Fruit fly (Drosophila melanogaster): ENCODE results near the gene CG6118.

CG6118 gene

DNA sequence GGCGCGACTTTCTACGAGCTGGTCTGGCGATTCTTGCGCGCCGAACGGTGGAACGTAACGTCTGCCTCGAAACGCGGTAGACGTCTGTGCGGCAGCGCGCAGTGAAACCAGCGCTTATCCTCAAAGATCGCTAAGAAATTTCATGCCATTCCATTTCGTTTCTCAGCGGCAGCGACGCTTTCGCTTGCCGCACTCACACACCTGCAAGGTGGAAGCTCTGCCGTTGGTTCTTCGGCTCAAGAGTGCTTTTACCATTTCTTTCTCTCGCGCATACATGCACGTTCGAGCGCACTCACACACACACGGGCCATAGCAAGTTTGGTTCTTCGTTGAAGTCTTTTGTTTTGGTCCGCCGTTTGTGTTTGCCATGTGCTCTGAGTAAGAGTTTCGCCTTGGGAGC lies at the start of gene CG6118 (continued):
- TF ChIP-seq CG9609 (GFP tag; optimal IDR thresholded peaks at IDR 0.05): no peak
- no peak for TF ChIP-seq CG8924 (tag; optimal IDR thresholded peaks at IDR 0.05)
- no peak for TF ChIP-seq CG10267 (tag; optimal IDR thresholded peaks at IDR 0.05)
- no peak for TF ChIP-seq pum (GFP tag; optimal IDR thresholded peaks at IDR 0.05)
- no peak for TF ChIP-seq CG10959 (GFP tag; IDR thresholded peaks at IDR 0.05)
- no peak for TF ChIP-seq Dip3 (GFP tag; optimal IDR thresholded peaks at IDR 0.05)
- TF ChIP-seq CTCF (GFP tag; optimal IDR thresholded peaks at IDR 0.05): no peak
- TF ChIP-seq NC2β (GFP tag; optimal IDR thresholded peaks at IDR 0.05): no peak
- no peak for TF ChIP-seq CG2120 (GFP tag; optimal IDR thresholded peaks at IDR 0.05)
- no peak for TF ChIP-seq prd (optimal IDR thresholded peaks at IDR 0.05)
- no peak for TF ChIP-seq prd (GFP tag; IDR thresholded peaks at IDR 0.05)
- TF ChIP-seq Bteb2 (GFP tag; optimal IDR thresholded peaks at IDR 0.05): no peak
- TF ChIP-seq CG10462 (GFP tag; optimal IDR thresholded peaks at IDR 0.05): no peak
- TF ChIP-seq Sox100B (GFP tag; optimal IDR thresholded peaks at IDR 0.05): no peak
- no peak for TF ChIP-seq Xbp1 (GFP tag; optimal IDR thresholded peaks at IDR 0.05)
- TF ChIP-seq CG11247 (GFP tag; IDR thresholded peaks at IDR 0.05): 0 out of 2 replicates have a peak, but pooled peaks have one; percentile 25
- TF ChIP-seq CG18764 (GFP tag; optimal IDR thresholded peaks at IDR 0.05): no peak
- TF ChIP-seq CG4854 (GFP tag; optimal IDR thresholded peaks at IDR 0.05): no peak
- TF ChIP-seq HmgZ (tag; optimal IDR thresholded peaks at IDR 0.05): no peak

DNA sequence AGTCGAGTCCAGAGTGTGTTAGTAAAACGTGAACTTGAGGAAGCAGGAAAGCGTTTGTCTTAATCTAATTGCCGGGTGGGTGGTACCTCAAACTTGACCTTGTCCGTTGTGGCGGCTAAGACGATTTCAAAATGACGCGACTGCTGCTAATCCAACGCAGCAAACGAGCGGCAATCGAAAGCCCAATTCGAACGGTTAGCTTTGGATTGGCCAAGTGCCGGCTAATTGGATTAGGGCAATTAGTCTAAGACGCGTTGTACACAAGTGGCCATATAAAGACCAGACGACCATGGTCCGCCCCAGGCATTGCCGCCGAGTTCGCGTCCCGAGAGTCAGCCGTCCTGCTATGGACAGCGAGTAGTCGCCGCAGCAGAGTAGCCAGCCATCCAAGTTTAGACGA lies 48.3 kb upstream of the CG6118 start, which contains the start of gene Rh6:
Gene Rh6 (plus strand): TSS at position 301 of the 400 bp plus-strand sequence.
- no peak for TF ChIP-seq Tbp (GFP tag; optimal IDR thresholded peaks at IDR 0.05)
- TF ChIP-seq ham (GFP tag; IDR thresholded peaks at IDR 0.05): no peak
- no peak for TF ChIP-seq bbx (GFP tag; IDR thresholded peaks at IDR 0.05; ENCODE audit: partially characterized antibody)
- TF ChIP-seq Atf6 (GFP tag; IDR thresholded peaks at IDR 0.05): no peak
- TF ChIP-seq stwl (tag; optimal IDR thresholded peaks at IDR 0.05): no peak
- TF ChIP-seq CG15514 (GFP tag; optimal IDR thresholded peaks at IDR 0.05): no peak

DNA sequence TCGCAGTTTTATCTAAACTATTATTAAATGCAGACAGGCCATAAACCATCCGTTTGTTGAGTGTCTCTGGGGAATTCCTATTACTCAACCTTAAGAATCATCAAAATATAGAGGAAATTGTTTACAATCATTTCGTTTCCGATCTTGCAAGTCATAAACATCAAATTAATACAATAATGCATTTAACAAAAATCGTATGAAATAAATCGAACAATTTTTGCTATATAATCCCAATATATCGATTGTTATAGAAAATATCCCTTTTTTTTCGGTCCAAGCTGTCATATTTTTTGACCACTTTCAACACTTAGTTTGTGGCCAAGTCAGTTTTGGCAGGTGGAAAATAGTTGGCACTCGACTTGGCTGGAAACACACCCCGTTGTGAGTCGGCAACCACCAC lies 47.1 kb upstream of the CG6118 start, which contains the start of gene B9d1:
Gene B9d1 (plus strand): TSS at position 301 of the 400 bp plus-strand sequence.
- no peak for TF ChIP-seq NK7.1 (GFP tag; optimal IDR thresholded peaks at IDR 0.05)
- TF ChIP-seq stwl (tag; optimal IDR thresholded peaks at IDR 0.05): peak; percentile 69
- no peak for TF ChIP-seq CG6854 (GFP tag; optimal IDR thresholded peaks at IDR 0.05)
- TF ChIP-seq CG31224 (GFP tag; IDR thresholded peaks at IDR 0.05): no peak
- TF ChIP-seq vnd (GFP tag; IDR thresholded peaks at IDR 0.05; ENCODE audit: partially characterized antibody): no peak

DNA sequence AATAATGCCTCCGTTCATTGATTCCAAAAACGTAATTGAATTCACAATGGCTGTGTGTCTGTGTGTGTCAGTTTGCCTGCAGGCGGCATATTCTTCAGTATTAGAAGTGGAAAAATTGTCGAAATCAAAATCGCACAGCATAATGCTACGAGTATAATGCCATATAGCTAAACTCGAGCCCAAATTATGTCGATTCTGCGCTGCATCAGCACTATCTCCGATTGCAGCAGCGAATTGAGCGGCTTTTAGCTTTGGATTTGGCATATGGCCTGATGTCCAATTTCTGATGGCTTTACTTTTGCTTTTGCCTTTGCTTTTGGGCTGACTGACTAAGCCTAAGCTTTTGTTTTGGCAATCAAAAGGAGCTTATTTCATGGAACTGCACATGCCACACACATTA lies 45.5 kb upstream of the CG6118 start:
- TF ChIP-seq Antp (GFP tag; optimal IDR thresholded peaks at IDR 0.05) (no peak), CG15011 (GFP tag; optimal IDR thresholded peaks at IDR 0.05) (no peak), ken (GFP tag; IDR thresholded peaks at IDR 0.05) (no peak), jing (GFP tag; optimal IDR thresholded peaks at IDR 0.05) (no peak), CG8388 (GFP tag; optimal IDR thresholded peaks at IDR 0.05) (no peak), Ravus (GFP tag; IDR thresholded peaks at IDR 0.05) (no peak), insv (GFP tag; optimal IDR thresholded peaks at IDR 0.05) (no peak), B-H2 (GFP tag; optimal IDR thresholded peaks at IDR 0.05) (no peak), CG12236 (GFP tag; optimal IDR thresholded peaks at IDR 0.05) (no peak), CG13624 (GFP tag; optimal IDR thresholded peaks at IDR 0.05) (no peak), gem (tag; optimal IDR thresholded peaks at IDR 0.05) (no peak), CG34376 (GFP tag; optimal IDR thresholded peaks at IDR 0.05) (no peak), Nf-YC (tag; optimal IDR thresholded peaks at IDR 0.05) (no peak), CG16779 (GFP tag; IDR thresholded peaks at IDR 0.05) (no peak), HLH54F (GFP tag; optimal IDR thresholded peaks at IDR 0.05) (no peak), CG12219 (GFP tag; optimal IDR thresholded peaks at IDR 0.05) (no peak), ro (GFP tag; IDR thresholded peaks at IDR 0.05) (no peak), tgo (GFP tag; IDR thresholded peaks at IDR 0.05) (no peak), E2f1 (GFP tag; IDR thresholded peaks at IDR 0.05) (no peak)

All from whole organism, embryonic.